Fruit fly (Drosophila melanogaster): Measurements from ENCODE around the gene Nup93-2.

Gene Nup93-2

DNA sequence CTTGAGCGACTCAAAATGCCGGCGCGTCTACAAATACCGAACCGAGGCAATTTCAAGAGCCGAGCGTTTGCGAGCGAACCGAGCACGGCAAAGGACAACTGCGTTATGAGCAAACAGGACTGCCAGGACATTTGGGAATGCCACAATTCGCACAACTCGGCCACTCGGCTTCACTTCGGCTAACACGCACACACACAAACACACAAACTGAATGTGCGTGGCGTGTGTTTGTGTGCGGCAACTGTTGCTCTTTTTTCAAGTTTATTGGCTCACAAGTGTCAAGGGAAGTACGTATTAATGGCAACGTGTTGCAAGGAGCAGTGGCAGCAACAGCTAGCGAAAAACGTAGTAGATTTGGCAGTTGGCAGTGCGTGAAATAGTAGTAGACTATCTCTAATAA, 24.8 kb downstream of the Nup93-2 start:
- TF ChIP-seq abd-A (tag; optimal IDR thresholded peaks at IDR 0.05): peak; percentile 96
- TF ChIP-seq Rfx (GFP tag; IDR thresholded peaks at IDR 0.05): 0 out of 2 replicates have a peak, but pooled peaks have one; percentile 4
- no peak for TF ChIP-seq CG6683 (GFP tag; optimal IDR thresholded peaks at IDR 0.05)
- TF ChIP-seq p53 (GFP tag; optimal IDR thresholded peaks at IDR 0.05): no peak
- peak; percentile 96 for TF ChIP-seq Deaf1 (tag; optimal IDR thresholded peaks at IDR 0.05)
- TF ChIP-seq insv (GFP tag; optimal IDR thresholded peaks at IDR 0.05): no peak
- no peak for TF ChIP-seq CG1602 (GFP tag; optimal IDR thresholded peaks at IDR 0.05)
- TF ChIP-seq Neu2 (GFP tag; optimal IDR thresholded peaks at IDR 0.05; ENCODE audit: borderline replicate concordance): no peak
- no peak for TF ChIP-seq tup (GFP tag; optimal IDR thresholded peaks at IDR 0.05)
- no peak for TF ChIP-seq inv (GFP tag; IDR thresholded peaks at IDR 0.05; ENCODE audit: partially characterized antibody)
- peak; percentile 6 for TF ChIP-seq cg (GFP tag; optimal IDR thresholded peaks at IDR 0.05)
- TF ChIP-seq CG10565 (GFP tag; optimal IDR thresholded peaks at IDR 0.05): no peak
- no peak for TF ChIP-seq CG7271 (tag; optimal IDR thresholded peaks at IDR 0.05)
- TF ChIP-seq her (GFP tag; optimal IDR thresholded peaks at IDR 0.05): no peak
- TF ChIP-seq CG10209 (GFP tag; optimal IDR thresholded peaks at IDR 0.05): no peak
- peak; percentile 52 for TF ChIP-seq CG5180 (GFP tag; optimal IDR thresholded peaks at IDR 0.05)
- TF ChIP-seq D19A (tag; optimal IDR thresholded peaks at IDR 0.05): no peak
- no peak for TF ChIP-seq aop (GFP tag; IDR thresholded peaks at IDR 0.05)
- TF ChIP-seq CG14965 (GFP tag; optimal IDR thresholded peaks at IDR 0.05; ENCODE audit: borderline replicate concordance): no peak
- TF ChIP-seq CG11695 (GFP tag; IDR thresholded peaks at IDR 0.05): no peak
- no peak for TF ChIP-seq CG7839 (tag; optimal IDR thresholded peaks at IDR 0.05)
- peak; percentile 29 for TF ChIP-seq CG13894 (tag; optimal IDR thresholded peaks at IDR 0.05)
- no peak for TF ChIP-seq Asciz (GFP tag; optimal IDR thresholded peaks at IDR 0.05)
- TF ChIP-seq CG18599 (GFP tag; optimal IDR thresholded peaks at IDR 0.05): peak; percentile 9
- no peak for TF ChIP-seq zen2 (GFP tag; IDR thresholded peaks at IDR 0.05; ENCODE audit: partially characterized antibody)
- TF ChIP-seq scrt (GFP tag; optimal IDR thresholded peaks at IDR 0.05): peak; percentile 100
- TF ChIP-seq salm (tag; optimal IDR thresholded peaks at IDR 0.05): no peak
- TF ChIP-seq CG10543 (GFP tag; optimal IDR thresholded peaks at IDR 0.05): peak; percentile 28
- TF ChIP-seq CG9817 (tag; optimal IDR thresholded peaks at IDR 0.05): no peak
- no peak for TF ChIP-seq HLH4C (GFP tag; IDR thresholded peaks at IDR 0.05; ENCODE audit: partially characterized antibody)
- TF ChIP-seq gro (GFP tag; optimal IDR thresholded peaks at IDR 0.05): no peak
- TF ChIP-seq CG4424 (GFP tag; optimal IDR thresholded peaks at IDR 0.05): peak; percentile 59

DNA sequence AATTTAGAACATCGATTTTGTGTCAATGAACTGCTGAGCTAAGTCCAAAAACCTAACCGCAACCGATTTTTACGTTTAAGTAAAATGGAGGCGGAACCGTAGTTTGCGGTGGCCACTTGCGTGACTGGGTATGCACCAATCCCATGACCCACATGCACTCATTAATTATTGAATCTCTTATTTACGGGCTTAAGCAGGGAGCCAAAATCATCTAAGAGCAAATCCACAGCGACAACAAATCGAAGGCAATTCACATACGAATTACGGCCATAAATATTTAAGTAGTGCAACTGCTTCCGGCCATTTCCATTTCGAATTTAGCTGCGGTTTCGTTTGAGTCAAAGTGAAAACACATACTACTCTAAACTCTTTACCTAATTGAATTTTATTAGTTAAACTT, 33.4 kb downstream of the Nup93-2 start:
- no peak for TF ChIP-seq row (GFP tag; IDR thresholded peaks at IDR 0.05)
- TF ChIP-seq Gsc (GFP tag; IDR thresholded peaks at IDR 0.05): no peak
- TF ChIP-seq CG17802 (tag; optimal IDR thresholded peaks at IDR 0.05): no peak
- TF ChIP-seq Ets65A (GFP tag): peak; percentile 91
- peak; percentile 28 for TF ChIP-seq sens (GFP tag)
- TF ChIP-seq crol (GFP tag; IDR thresholded peaks at IDR 0.05): no peak

DNA sequence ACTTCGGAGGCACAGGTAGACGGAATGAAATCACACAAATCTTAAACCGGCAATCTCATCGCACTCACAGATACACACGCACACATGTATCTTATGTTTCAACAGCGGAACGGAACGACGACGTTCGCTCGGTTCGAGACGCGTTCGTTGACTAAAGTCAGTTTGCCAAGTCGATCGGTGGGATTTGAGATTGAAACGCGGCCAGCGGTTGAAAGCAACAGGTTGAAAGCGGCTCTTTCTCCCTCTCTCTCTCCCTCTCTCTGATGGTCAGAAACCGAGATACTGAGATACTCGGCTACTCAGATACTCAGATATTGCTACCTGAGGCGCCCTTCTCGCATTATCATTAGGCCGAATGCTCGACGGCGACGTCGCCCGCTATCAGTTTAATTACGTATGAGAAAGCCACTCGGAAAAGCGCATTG, 44.4 kb downstream of the Nup93-2 start:
- TF ChIP-seq Hr3 (GFP tag; optimal IDR thresholded peaks at IDR 0.05) (no peak), MTF-1 (GFP tag; optimal IDR thresholded peaks at IDR 0.05; ENCODE audit: borderline replicate concordance) (peak; percentile 17), Stat92E (GFP tag; optimal IDR thresholded peaks at IDR 0.05) (peak in 1 of 3 experiments; percentile 63), Gug (GFP tag; IDR thresholded peaks at IDR 0.05) (no peak), CG8281 (tag; optimal IDR thresholded peaks at IDR 0.05) (no peak), D (optimal IDR thresholded peaks at IDR 0.05) (peak; percentile 54), D (GFP tag; optimal IDR thresholded peaks at IDR 0.05) (no peak), fd96Cb (tag; optimal IDR thresholded peaks at IDR 0.05) (no peak), pb (GFP tag; optimal IDR thresholded peaks at IDR 0.05) (peak; percentile 41), usp (GFP tag; optimal IDR thresholded peaks at IDR 0.05) (no peak), CG9932 (GFP tag; IDR thresholded peaks at IDR 0.05) (peak; percentile 54), otp (GFP tag; IDR thresholded peaks at IDR 0.05) (peak; percentile 20; the same call in 1 of the 3 replicates), ab (GFP tag; optimal IDR thresholded peaks at IDR 0.05) (no peak)

Data from whole organism, embryonic.